Fruit fly (Drosophila melanogaster): ENCODE measurements around the gene CG33293.

CG33293 gene

DNA sequence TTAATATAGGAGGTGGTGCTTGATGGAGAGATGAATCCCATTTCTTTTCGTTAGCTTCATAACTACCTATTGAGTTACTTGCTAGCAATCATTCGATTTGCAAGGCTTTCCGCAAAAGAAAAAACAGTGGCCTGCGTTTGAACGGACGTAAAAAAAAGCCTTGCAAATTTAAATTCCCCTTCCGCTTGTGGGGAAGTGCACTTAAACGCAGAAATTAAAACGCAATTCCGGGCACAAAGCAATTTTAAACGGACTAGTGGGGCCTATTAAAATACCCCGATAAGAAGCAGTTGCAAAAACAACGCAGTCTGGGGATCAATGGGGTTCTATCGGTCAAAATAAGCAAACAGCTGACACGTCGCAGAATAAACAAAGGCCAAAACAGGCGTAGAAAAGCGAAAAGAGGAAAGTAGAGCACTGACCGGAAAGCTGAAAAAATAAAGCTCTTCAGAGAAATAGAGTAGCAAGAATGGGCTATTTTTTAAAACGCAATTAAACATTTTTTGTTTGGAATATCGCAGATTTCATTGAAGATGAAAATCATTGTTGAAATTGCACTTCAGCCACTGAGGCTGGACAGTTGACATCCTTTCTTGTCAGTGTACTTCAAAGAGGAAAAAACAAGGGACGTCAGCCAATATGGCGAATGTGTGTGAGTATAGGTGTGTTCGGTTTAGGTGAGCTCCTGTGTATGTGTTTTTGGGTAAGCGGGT is 10.2 kb upstream of the CG33293 start:
- TF ChIP-seq gl (tag; optimal IDR thresholded peaks at IDR 0.05) = no peak
- TF ChIP-seq CG15710 (tag; optimal IDR thresholded peaks at IDR 0.05) = peak; percentile 53
- peak; percentile 67 for TF ChIP-seq CG8301 (tag; optimal IDR thresholded peaks at IDR 0.05)
- TF ChIP-seq Pif1B (GFP tag; optimal IDR thresholded peaks at IDR 0.05) = peak; percentile 69
- TF ChIP-seq fd96Ca (GFP tag; IDR thresholded peaks at IDR 0.05) = peak; percentile 70; the same call in 2 of the 3 replicates
- TF ChIP-seq Snoo (tag; optimal IDR thresholded peaks at IDR 0.05) = peak; percentile 26
- peak; percentile 55 for TF ChIP-seq CG34367 (tag; optimal IDR thresholded peaks at IDR 0.05)
- no peak for TF ChIP-seq rn (GFP tag; IDR thresholded peaks at IDR 0.05)
- TF ChIP-seq CG8159 (tag; optimal IDR thresholded peaks at IDR 0.05) = peak; percentile 28
- TF ChIP-seq CG17806 (tag; optimal IDR thresholded peaks at IDR 0.05) = peak; percentile 66
- TF ChIP-seq CG14655 (GFP tag; optimal IDR thresholded peaks at IDR 0.05) = peak; percentile 74
- TF ChIP-seq D1 (tag; optimal IDR thresholded peaks at IDR 0.05) = no peak
- TF ChIP-seq Pif1A (GFP tag; optimal IDR thresholded peaks at IDR 0.05) = peak; percentile 78
- TF ChIP-seq EcR (GFP tag; optimal IDR thresholded peaks at IDR 0.05) = peak; percentile 64
- TF ChIP-seq CG13204 (GFP tag; optimal IDR thresholded peaks at IDR 0.05) = no peak
- no peak for TF ChIP-seq CG12605 (GFP tag; IDR thresholded peaks at IDR 0.05)
- TF ChIP-seq CG9948 (tag; optimal IDR thresholded peaks at IDR 0.05) = peak; percentile 57
- no peak for TF ChIP-seq CG10348 (GFP tag; IDR thresholded peaks at IDR 0.05)
- TF ChIP-seq CG32121 (GFP tag; IDR thresholded peaks at IDR 0.05) = peak; percentile 52
- TF ChIP-seq CG4496 (GFP tag; IDR thresholded peaks at IDR 0.05) = peak; percentile 81
- peak; percentile 76 for TF ChIP-seq Ets98B (GFP tag; IDR thresholded peaks at IDR 0.05)

dm6 chr3R:5249308-5249707 is 8.8 kb upstream of the CG33293 start:
- no peak for TF ChIP-seq rn (GFP tag; IDR thresholded peaks at IDR 0.05)
- no peak for TF ChIP-seq Ets98B (GFP tag; IDR thresholded peaks at IDR 0.05)

DNA sequence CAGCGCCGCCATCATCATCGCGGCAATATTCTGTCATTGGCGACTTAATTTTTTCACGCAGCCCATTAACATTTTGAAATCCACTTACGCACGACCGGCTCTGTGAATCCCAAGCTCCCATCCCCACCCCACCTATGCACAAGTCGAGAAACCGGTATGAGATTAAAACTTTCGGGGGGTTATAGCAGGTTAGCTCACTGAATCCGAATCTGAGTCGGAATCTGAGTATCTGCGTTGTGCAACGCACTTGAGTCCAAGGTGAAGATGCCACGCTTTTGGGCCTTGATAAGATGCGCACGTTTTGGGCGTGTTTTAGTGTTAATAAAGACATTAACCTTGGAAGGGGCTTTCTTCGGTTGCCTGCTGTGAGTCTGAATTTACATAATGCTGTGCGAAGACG is 6.4 kb upstream of the CG33293 start:
- TF ChIP-seq CG17806 (tag; optimal IDR thresholded peaks at IDR 0.05) (no peak), CG14655 (GFP tag; optimal IDR thresholded peaks at IDR 0.05) (no peak), CG34367 (tag; optimal IDR thresholded peaks at IDR 0.05) (no peak), Snoo (tag; optimal IDR thresholded peaks at IDR 0.05) (no peak), Ets98B (GFP tag; IDR thresholded peaks at IDR 0.05) (no peak), CG9948 (tag; optimal IDR thresholded peaks at IDR 0.05) (no peak), D1 (tag; optimal IDR thresholded peaks at IDR 0.05) (no peak), CG8301 (tag; optimal IDR thresholded peaks at IDR 0.05) (no peak), Pif1A (GFP tag; optimal IDR thresholded peaks at IDR 0.05) (no peak), CG13204 (GFP tag; optimal IDR thresholded peaks at IDR 0.05) (peak; percentile 2), CG10348 (GFP tag; IDR thresholded peaks at IDR 0.05) (no peak), fd96Ca (GFP tag; IDR thresholded peaks at IDR 0.05) (no peak), CG15710 (tag; optimal IDR thresholded peaks at IDR 0.05) (no peak), CG8159 (tag; optimal IDR thresholded peaks at IDR 0.05) (no peak), EcR (GFP tag; optimal IDR thresholded peaks at IDR 0.05) (peak; percentile 85), CG12605 (GFP tag; IDR thresholded peaks at IDR 0.05) (no peak), CG4496 (GFP tag; IDR thresholded peaks at IDR 0.05) (no peak), rn (GFP tag; IDR thresholded peaks at IDR 0.05) (no peak)

DNA sequence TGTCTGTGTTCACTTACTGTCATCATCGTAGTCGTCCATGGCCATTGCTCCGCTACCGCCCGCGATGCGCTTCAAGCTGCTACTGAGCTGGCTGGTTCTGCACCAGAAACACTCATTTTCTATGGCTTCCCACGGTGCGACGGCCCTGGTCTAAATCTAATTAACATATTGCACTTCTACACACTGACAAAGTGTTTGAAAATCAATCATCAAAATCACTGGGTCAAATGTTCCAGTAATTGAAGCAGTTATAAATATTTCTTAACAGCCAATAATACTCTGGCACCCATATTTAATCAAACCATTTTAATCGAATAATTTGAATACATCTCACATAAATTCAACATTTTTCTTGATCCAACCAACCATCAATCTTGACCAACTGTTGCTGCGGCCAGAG is 3.3 kb downstream of the CG33293 start, which contains the start of gene rtp:
Gene rtp, minus strand, starts transcription at position 101 of the 400 bp plus-strand sequence.
- TF ChIP-seq CG13204 (GFP tag; optimal IDR thresholded peaks at IDR 0.05) (no peak), CG34367 (tag; optimal IDR thresholded peaks at IDR 0.05) (no peak), CG8301 (tag; optimal IDR thresholded peaks at IDR 0.05) (no peak), CG14655 (GFP tag; optimal IDR thresholded peaks at IDR 0.05) (no peak), CG17806 (tag; optimal IDR thresholded peaks at IDR 0.05) (no peak), CG8159 (tag; optimal IDR thresholded peaks at IDR 0.05) (no peak), CG12605 (GFP tag; IDR thresholded peaks at IDR 0.05) (no peak), Snoo (tag; optimal IDR thresholded peaks at IDR 0.05) (no peak), D1 (tag; optimal IDR thresholded peaks at IDR 0.05) (no peak), CG9948 (tag; optimal IDR thresholded peaks at IDR 0.05) (no peak), rn (GFP tag; IDR thresholded peaks at IDR 0.05) (no peak), gl (tag; optimal IDR thresholded peaks at IDR 0.05) (no peak), CG15710 (tag; optimal IDR thresholded peaks at IDR 0.05) (no peak)

dm6 chr3R:5232197-5232607 is 8.3 kb downstream of the CG33293 start, which contains the start of the genes Kat60 and Mms19:
Kat60 (minus strand) TSS chr3R:5232209.
Mms19 (plus strand) TSS chr3R:5232543.
- peak; percentile 49 for TF ChIP-seq CG15710 (tag; optimal IDR thresholded peaks at IDR 0.05)
- peak; percentile 59; the same call in 1 of the 2 replicates for TF ChIP-seq rn (GFP tag; IDR thresholded peaks at IDR 0.05)
- TF ChIP-seq CG34367 (tag; optimal IDR thresholded peaks at IDR 0.05) = no peak
- TF ChIP-seq CG32121 (GFP tag; IDR thresholded peaks at IDR 0.05) = peak; percentile 25; the same call in 1 of the 2 replicates
- no peak for TF ChIP-seq Snoo (tag; optimal IDR thresholded peaks at IDR 0.05)
- no peak for TF ChIP-seq gl (tag; optimal IDR thresholded peaks at IDR 0.05)
- TF ChIP-seq CG10348 (GFP tag; IDR thresholded peaks at IDR 0.05) = no peak
- TF ChIP-seq Ets98B (GFP tag; IDR thresholded peaks at IDR 0.05) = peak; percentile 29; the same call in 1 of the 2 replicates
- no peak for TF ChIP-seq Pif1B (GFP tag; optimal IDR thresholded peaks at IDR 0.05)
- no peak for TF ChIP-seq CG8301 (tag; optimal IDR thresholded peaks at IDR 0.05)
- no peak for TF ChIP-seq CG12605 (GFP tag; IDR thresholded peaks at IDR 0.05)
- TF ChIP-seq fd96Ca (GFP tag; IDR thresholded peaks at IDR 0.05) = peak; percentile 60; the same call in 2 of the 3 replicates
- peak; percentile 2 for TF ChIP-seq CG9948 (tag; optimal IDR thresholded peaks at IDR 0.05)
- TF ChIP-seq CG4496 (GFP tag; IDR thresholded peaks at IDR 0.05) = peak; percentile 37; the same call in 1 of the 3 replicates
- TF ChIP-seq D1 (tag; optimal IDR thresholded peaks at IDR 0.05) = no peak
- no peak for TF ChIP-seq EcR (GFP tag; optimal IDR thresholded peaks at IDR 0.05)
- no peak for TF ChIP-seq CG14655 (GFP tag; optimal IDR thresholded peaks at IDR 0.05)
- TF ChIP-seq CG17806 (tag; optimal IDR thresholded peaks at IDR 0.05) = peak; percentile 23
- peak; percentile 47 for TF ChIP-seq CG8159 (tag; optimal IDR thresholded peaks at IDR 0.05)
- TF ChIP-seq Pif1A (GFP tag; optimal IDR thresholded peaks at IDR 0.05) = no peak
- no peak for TF ChIP-seq CG13204 (GFP tag; optimal IDR thresholded peaks at IDR 0.05)

All from whole organism, pupa.